Fruit fly (Drosophila melanogaster) whole organism, prepupa: ENCODE measurements around the gene SCCRO.

Experiments
- Blimp-1 ChIP-seq: fragments of 200-800 bp; sonication (Bioruptor generic); optimal IDR thresholded peaks from 3 replicates; lab custom pipeline; 2017; ENCODE audit warnings: missing biosample characterization, missing genetic modification characterization, mild to moderate bottlenecking, moderate library complexity, missing genetic modification reagents
- CG10631 ChIP-seq: fragments of 200-800 bp; sonication (Bioruptor generic); optimal IDR thresholded peaks from 2 replicates; lab custom pipeline; 2016; ENCODE audit warnings: missing biosample characterization, missing genetic modification characterization
- CG10669 ChIP-seq: fragments of 200-800 bp; sonication (Bioruptor generic); optimal IDR thresholded peaks from 3 replicates; lab custom pipeline; 2018; ENCODE audit warnings: missing biosample characterization, mild to moderate bottlenecking, missing genetic modification characterization, moderate library complexity
- CG11294 ChIP-seq: fragments of 200-800 bp; sonication (Bioruptor generic); IDR thresholded peaks from 2 replicates; pipeline ENCODE4 v1.3.6; 2022; ENCODE audit warnings: missing biosample characterization, missing genetic modification characterization
- CG11762 ChIP-seq: fragments of 200-800 bp; sonication (Bioruptor generic); optimal IDR thresholded peaks from 3 replicates; lab custom pipeline; 2016; ENCODE audit warnings: missing biosample characterization, missing genetic modification characterization; ENCODE audit not compliant: insufficient read depth
- CG11902 ChIP-seq: fragments of 200-800 bp; sonication (Bioruptor generic); optimal IDR thresholded peaks from 3 replicates; lab custom pipeline; 2016; ENCODE audit warnings: missing biosample characterization, missing genetic modification characterization
- CG1621 ChIP-seq: fragments of 200-800 bp; sonication (Bioruptor generic); optimal IDR thresholded peaks from 3 replicates; lab custom pipeline; 2018; ENCODE audit warnings: missing biosample characterization, mild to moderate bottlenecking, missing genetic modification characterization
- CG31627 ChIP-seq: fragments of 200-800 bp; sonication (Bioruptor generic); optimal IDR thresholded peaks from 3 replicates; lab custom pipeline; 2016; ENCODE audit warnings: missing biosample characterization, missing genetic modification characterization
- CG32006 ChIP-seq: fragments of 200-800 bp; sonication (Bioruptor generic); optimal IDR thresholded peaks from 3 replicates; lab custom pipeline; 2017; ENCODE audit warnings: missing biosample characterization, mild to moderate bottlenecking, missing genetic modification characterization
- CG34406 ChIP-seq: fragments of 200-800 bp; sonication (Bioruptor generic); optimal IDR thresholded peaks from 3 replicates; lab custom pipeline; 2016; ENCODE audit warnings: missing biosample characterization, missing genetic modification characterization
- CG3919 ChIP-seq: fragments of 200-800 bp; sonication (Bioruptor generic); optimal IDR thresholded peaks from 3 replicates; lab custom pipeline; 2016; ENCODE audit warnings: missing biosample characterization, missing genetic modification characterization
- CG4318 ChIP-seq: fragments of 200-800 bp; sonication (Bioruptor generic); optimal IDR thresholded peaks from 3 replicates; lab custom pipeline; 2017; ENCODE audit warnings: missing biosample characterization, mild to moderate bottlenecking, missing genetic modification characterization
- CG6163 ChIP-seq: fragments of 200-800 bp; sonication (Bioruptor generic); IDR thresholded peaks from 3 replicates; pipeline ENCODE4 v1.3.6; 2022; ENCODE audit warnings: missing biosample characterization, missing genetic modification characterization
- CG6276 ChIP-seq: fragments of 200-800 bp; sonication (Bioruptor generic); optimal IDR thresholded peaks from 2 replicates; lab custom pipeline; 2017; ENCODE audit warnings: missing biosample characterization, mild to moderate bottlenecking, missing genetic modification characterization
- CG6808 ChIP-seq: fragments of 200-800 bp; sonication (Bioruptor generic); optimal IDR thresholded peaks from 3 replicates; lab custom pipeline; 2017; ENCODE audit warnings: missing biosample characterization, missing genetic modification characterization, mild to moderate bottlenecking, moderate library complexity, missing genetic modification reagents
- CG6854 ChIP-seq: fragments of 200-800 bp; sonication (Bioruptor generic); optimal IDR thresholded peaks from 2 replicates; lab custom pipeline; 2017; ENCODE audit warnings: missing biosample characterization, mild to moderate bottlenecking, missing genetic modification characterization
- CG7368 ChIP-seq: fragments of 200-800 bp; sonication (Bioruptor generic); optimal IDR thresholded peaks from 3 replicates; lab custom pipeline; 2016; ENCODE audit warnings: missing biosample characterization, missing genetic modification characterization
- CG8319 ChIP-seq: fragments of 200-800 bp; sonication (Bioruptor generic); optimal IDR thresholded peaks from 3 replicates; lab custom pipeline; 2016; ENCODE audit warnings: missing biosample characterization, missing genetic modification characterization
- CG8632 ChIP-seq: fragments of 200-800 bp; sonication (Bioruptor generic); optimal IDR thresholded peaks from 3 replicates; lab custom pipeline; 2016; ENCODE audit warnings: missing biosample characterization, missing genetic modification characterization
- Eip78C ChIP-seq: fragments of 200-800 bp; sonication (Bioruptor generic); peaks from one replicate; lab custom pipeline; 2016; ENCODE audit warnings: missing biosample characterization, missing genetic modification characterization
- Eip93F ChIP-seq: fragments of 200-800 bp; sonication (Bioruptor generic); optimal IDR thresholded peaks from 2 replicates; lab custom pipeline; 2016; ENCODE audit warnings: missing biosample characterization, mild to moderate bottlenecking, missing genetic modification characterization
- Ets21C ChIP-seq: fragments of 200-800 bp; sonication (Bioruptor generic); optimal IDR thresholded peaks from 3 replicates; lab custom pipeline; 2016; ENCODE audit warnings: missing biosample characterization, missing genetic modification characterization
- Gug ChIP-seq: fragments of 200-800 bp; sonication (Bioruptor generic); IDR thresholded peaks from 2 replicates; pipeline ENCODE4 v1.3.6; 2022; ENCODE audit warnings: missing biosample characterization, missing genetic modification characterization
- Hr38 ChIP-seq: sonication (Bioruptor generic); optimal IDR thresholded peaks from 2 replicates; lab custom pipeline; 2016; ENCODE audit warnings: missing biosample characterization, missing genetic modification characterization
- Hr4 ChIP-seq: fragments of 200-800 bp; sonication (Bioruptor generic); optimal IDR thresholded peaks from 3 replicates; lab custom pipeline; 2016; ENCODE audit warnings: missing biosample characterization, missing genetic modification characterization
- OdsH ChIP-seq: fragments of 200-800 bp; sonication (Bioruptor generic); optimal IDR thresholded peaks from 3 replicates; lab custom pipeline; 2016; ENCODE audit warnings: missing biosample characterization, missing genetic modification characterization
- Smox ChIP-seq: fragments of 200-800 bp; sonication (Bioruptor generic); optimal IDR thresholded peaks from 3 replicates; lab custom pipeline; 2016; ENCODE audit warnings: missing biosample characterization, missing genetic modification characterization
- Sox14 ChIP-seq: fragments of 200-800 bp; sonication (Bioruptor generic); optimal IDR thresholded peaks from 3 replicates; lab custom pipeline; 2016; ENCODE audit warnings: missing biosample characterization, missing genetic modification characterization
- Sox15 ChIP-seq: fragments of 200-800 bp; sonication (Bioruptor generic); optimal IDR thresholded peaks from 3 replicates; lab custom pipeline; 2016; ENCODE audit warnings: missing biosample characterization, missing genetic modification characterization
- achi ChIP-seq: fragments of 200-800 bp; sonication (Bioruptor generic); optimal IDR thresholded peaks from 3 replicates; lab custom pipeline; 2016; ENCODE audit warnings: missing biosample characterization, missing genetic modification characterization
- acj6 ChIP-seq: fragments of 200-800 bp; sonication (Bioruptor generic); optimal IDR thresholded peaks from 3 replicates; lab custom pipeline; 2016; ENCODE audit warnings: missing biosample characterization, missing genetic modification characterization
- dac ChIP-seq: fragments of 200-800 bp; sonication (Bioruptor generic); optimal IDR thresholded peaks from 2 replicates; lab custom pipeline; 2017; ENCODE audit warnings: missing biosample characterization, mild to moderate bottlenecking, missing genetic modification characterization
- dsx ChIP-seq: fragments of 200-800 bp; optimal IDR thresholded peaks from 3 replicates; lab custom pipeline; 2019; ENCODE audit warnings: missing biosample characterization, mild to moderate bottlenecking, missing genetic modification characterization, moderate library complexity; ENCODE audit not compliant: poor library complexity, severe bottlenecking
- fkh ChIP-seq: fragments of 200-800 bp; sonication (Bioruptor generic); optimal IDR thresholded peaks from 3 replicates; lab custom pipeline; 2017; ENCODE audit warnings: missing biosample characterization, mild to moderate bottlenecking, missing genetic modification characterization, moderate library complexity
- net ChIP-seq: fragments of 200-800 bp; sonication (Bioruptor generic); optimal IDR thresholded peaks from 3 replicates; lab custom pipeline; 2016; ENCODE audit warnings: missing biosample characterization, missing genetic modification characterization
- pdm3 ChIP-seq: fragments of 200-800 bp; sonication (Bioruptor generic); optimal IDR thresholded peaks from 3 replicates; lab custom pipeline; 2016; ENCODE audit warnings: missing biosample characterization, missing genetic modification characterization
- salr ChIP-seq, 2 experiments: fragments of 200-800 bp; sonication (Bioruptor generic); optimal IDR thresholded peaks; 3 replicates each; lab custom pipeline; 2016 to 2018; ENCODE audit warnings: missing biosample characterization in 2 of 2, missing genetic modification characterization in 2 of 2, mild to moderate bottlenecking in 1 of 2
- spab ChIP-seq: fragments of 200-800 bp; sonication (Bioruptor generic); optimal IDR thresholded peaks from 2 replicates; lab custom pipeline; 2017; ENCODE audit warnings: missing biosample characterization, mild to moderate bottlenecking, missing genetic modification characterization, missing genetic modification reagents
- vri ChIP-seq: fragments of 200-800 bp; sonication (Bioruptor generic); optimal IDR thresholded peaks from 3 replicates; lab custom pipeline; 2016; ENCODE audit warnings: missing biosample characterization, mild to moderate bottlenecking, missing genetic modification characterization

Gene SCCRO

dm6 chr3L:15544455-15545415 lies 18.5 kb upstream of the SCCRO start (continued):
- TF ChIP-seq Hr38 = no peak
- no peak for TF ChIP-seq CG6163 (GFP tag; lab: Robert Waterston, UW)
- TF ChIP-seq Hr4 = peak; percentile 61
- no peak for TF ChIP-seq CG10669 (GFP tag; lab: Kevin White, UChicago)
- no peak for TF ChIP-seq CG11762 (GFP tag; lab: Kevin White, UChicago)
- no peak for TF ChIP-seq achi (GFP tag; lab: Kevin White, UChicago)
- TF ChIP-seq CG6808 = no peak
- TF ChIP-seq net = no peak
- TF ChIP-seq Sox14 (GFP tag; lab: Kevin White, UChicago) = peak; percentile 35
- peak; percentile 59 for TF ChIP-seq Eip78C (GFP tag; lab: Kevin White, UChicago)
- peak; percentile 39 for TF ChIP-seq CG6854
- TF ChIP-seq CG8632 (GFP tag; lab: Kevin White, UChicago) = no peak
- no peak for TF ChIP-seq CG6276
- peak; percentile 33 for TF ChIP-seq OdsH (GFP tag; lab: Kevin White, UChicago)
- TF ChIP-seq CG3919 (GFP tag; lab: Kevin White, UChicago) = peak; percentile 6
- peak; percentile 23 for TF ChIP-seq Ets21C (GFP tag; lab: Kevin White, UChicago)
- TF ChIP-seq Blimp-1 (GFP tag; lab: Kevin White, UChicago) = peak; percentile 36
- TF ChIP-seq Sox15 (GFP tag; lab: Kevin White, UChicago) = no peak
- peak; percentile 74 for TF ChIP-seq CG32006 (GFP tag; lab: Kevin White, UChicago)
- TF ChIP-seq CG31627 (GFP tag; lab: Kevin White, UChicago) = peak; percentile 47
- TF ChIP-seq spab (GFP tag; lab: Kevin White, UChicago) = no peak
- peak; percentile 44 for TF ChIP-seq CG10631 (GFP tag; lab: Kevin White, UChicago)
- no peak for TF ChIP-seq Eip93F (GFP tag; lab: Kevin White, UChicago)

dm6 chr3L:15547187-15547790 lies 15.9 kb upstream of the SCCRO start:
- TF ChIP-seq CG11902 (GFP tag; lab: Kevin White, UChicago) = no peak
- no peak for TF ChIP-seq salr (GFP tag; optimal IDR thresholded peaks at IDR 0.05; lab: Kevin White, UChicago)
- no peak for TF ChIP-seq CG34406 (GFP tag; lab: Kevin White, UChicago)
- TF ChIP-seq Gug (GFP tag; lab: Robert Waterston, UW) = no peak
- no peak for TF ChIP-seq CG10669 (GFP tag; lab: Kevin White, UChicago)
- peak; percentile 94 for TF ChIP-seq vri (GFP tag; lab: Kevin White, UChicago)

dm6 chr3L:15548843-15549242 lies 14.4 kb upstream of the SCCRO start:
- no peak for TF ChIP-seq spab (GFP tag; lab: Kevin White, UChicago)
- peak; percentile 50 for TF ChIP-seq vri (GFP tag; lab: Kevin White, UChicago)
- peak; percentile 86 for TF ChIP-seq fkh (GFP tag; lab: Kevin White, UChicago)

dm6 chr3L:15553993-15554644 lies 9.1 kb upstream of the SCCRO start, which contains the start of gene AGO2:
AGO2 (plus strand) TSS chr3L:15554113.
- TF ChIP-seq Blimp-1 (GFP tag; lab: Kevin White, UChicago) (peak; percentile 56), CG31627 (GFP tag; lab: Kevin White, UChicago) (no peak), spab (GFP tag; lab: Kevin White, UChicago) (peak; percentile 91), CG6276 (peak; percentile 97), Smox (no peak), CG8319 (GFP tag; lab: Kevin White, UChicago) (peak; percentile 71), dsx (GFP tag; lab: Kevin White, UChicago) (peak; percentile 94), CG4318 (GFP tag; lab: Kevin White, UChicago) (no peak), acj6 (GFP tag; lab: Kevin White, UChicago) (no peak), CG3919 (GFP tag; lab: Kevin White, UChicago) (peak; percentile 85), CG8632 (GFP tag; lab: Kevin White, UChicago) (no peak), Hr38 (no peak), achi (GFP tag; lab: Kevin White, UChicago) (no peak), CG34406 (GFP tag; lab: Kevin White, UChicago) (no peak), pdm3 (GFP tag; lab: Kevin White, UChicago) (no peak), fkh (GFP tag; lab: Kevin White, UChicago) (no peak), salr (GFP tag; optimal IDR thresholded peaks at IDR 0.05; lab: Kevin White, UChicago) (no peak), CG7368 (GFP tag; lab: Kevin White, UChicago) (peak; percentile 84), CG10631 (GFP tag; lab: Kevin White, UChicago) (no peak), CG11294 (GFP tag; lab: Robert Waterston, UW) (no peak; the same call in 1 of the 2 replicates), CG1621 (tag; lab: Kevin White, UChicago) (peak; percentile 65), dac (GFP tag; lab: Kevin White, UChicago) (peak; percentile 56), vri (GFP tag; lab: Kevin White, UChicago) (peak; percentile 30), Sox14 (GFP tag; lab: Kevin White, UChicago) (peak; percentile 18), Gug (GFP tag; lab: Robert Waterston, UW) (peak; percentile 81)
